Fruit fly (Drosophila melanogaster): ENCODE data around the gene CG7044.

Gene CG7044

DNA sequence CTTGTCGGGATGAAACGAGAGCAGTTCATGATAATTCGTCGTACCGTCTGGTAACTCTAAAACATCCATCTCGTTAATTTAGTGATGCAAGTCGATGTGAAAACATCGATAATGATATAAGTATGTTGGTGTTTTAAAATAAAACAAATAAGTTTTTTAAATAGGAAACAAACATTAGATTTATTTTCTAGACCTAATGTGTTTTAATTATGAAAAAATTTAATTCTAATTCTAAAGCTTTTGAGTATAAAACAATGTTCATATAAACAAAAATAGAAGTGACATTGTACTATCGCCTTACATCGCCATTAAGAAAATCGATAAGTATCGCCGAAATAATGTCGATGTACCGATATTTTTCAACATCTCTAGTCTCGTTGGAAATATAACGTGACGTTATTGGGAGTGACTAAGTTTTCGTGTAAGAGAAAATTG lies 9.5 kb upstream of the CG7044 start, which contains the start of gene Rab11 (continued):
- TF ChIP-seq nom (GFP tag; optimal IDR thresholded peaks at IDR 0.05) (no peak), fd96Cb (tag; optimal IDR thresholded peaks at IDR 0.05) (no peak), Hr39 (optimal IDR thresholded peaks at IDR 0.05) (no peak), CG14014 (GFP tag; IDR thresholded peaks at IDR 0.05) (0 out of 2 replicates have a peak, but pooled peaks have one; percentile 34), CG7963 (GFP tag; IDR thresholded peaks at IDR 0.05; ENCODE audit: partially characterized antibody) (peak; percentile 73), D19B (GFP tag; optimal IDR thresholded peaks at IDR 0.05) (no peak), insv (GFP tag; optimal IDR thresholded peaks at IDR 0.05) (peak in 1 of 2 experiments; percentile 31), lab (GFP tag; optimal IDR thresholded peaks at IDR 0.05) (peak; percentile 44), HLH4C (GFP tag; IDR thresholded peaks at IDR 0.05; ENCODE audit: partially characterized antibody) (peak; percentile 89), lmd (GFP tag; IDR thresholded peaks at IDR 0.05) (no peak; the same call in 1 of the 2 replicates), ase (GFP tag; IDR thresholded peaks at IDR 0.05) (no peak), Gug (GFP tag; IDR thresholded peaks at IDR 0.05) (no peak), CG4820 (GFP tag; optimal IDR thresholded peaks at IDR 0.05) (peak; percentile 80), Taf1 (GFP tag; IDR thresholded peaks at IDR 0.05) (no peak), Rfx (GFP tag; IDR thresholded peaks at IDR 0.05) (peak; percentile 49), CG7357 (GFP tag; IDR thresholded peaks at IDR 0.05) (no peak), CG14965 (GFP tag; optimal IDR thresholded peaks at IDR 0.05; ENCODE audit: borderline replicate concordance) (no peak), CG31388 (GFP tag; optimal IDR thresholded peaks at IDR 0.05) (no peak), bigmax (GFP tag; optimal IDR thresholded peaks at IDR 0.05) (no peak), CG4404 (GFP tag; IDR thresholded peaks at IDR 0.05) (no peak), CG6654 (GFP tag; optimal IDR thresholded peaks at IDR 0.05) (no peak), lov (optimal IDR thresholded peaks at IDR 0.05) (no peak), lov (GFP tag; IDR thresholded peaks at IDR 0.05) (no peak), CG3281 (GFP tag; optimal IDR thresholded peaks at IDR 0.05) (no peak), Doc2 (GFP tag; IDR thresholded peaks at IDR 0.05) (no peak), CG8388 (GFP tag; optimal IDR thresholded peaks at IDR 0.05) (peak; percentile 21), CG13123 (GFP tag; optimal IDR thresholded peaks at IDR 0.05) (no peak), CG8089 (GFP tag; optimal IDR thresholded peaks at IDR 0.05) (no peak), seq (GFP tag; IDR thresholded peaks at IDR 0.05) (no peak), klu (GFP tag; IDR thresholded peaks at IDR 0.05) (no peak), HmgD (GFP tag; optimal IDR thresholded peaks at IDR 0.05) (no peak), lbe (GFP tag; optimal IDR thresholded peaks at IDR 0.05) (no peak), CG14667 (GFP tag; IDR thresholded peaks at IDR 0.05) (no peak), CG2875 (GFP tag; optimal IDR thresholded peaks at IDR 0.05) (no peak), CG9609 (GFP tag; optimal IDR thresholded peaks at IDR 0.05) (no peak), CG11398 (GFP tag; optimal IDR thresholded peaks at IDR 0.05) (no peak), nerfin-2 (GFP tag; IDR thresholded peaks at IDR 0.05; ENCODE audit: partially characterized antibody) (peak; percentile 79), CG12769 (tag; optimal IDR thresholded peaks at IDR 0.05) (no peak), gem (tag; optimal IDR thresholded peaks at IDR 0.05) (peak; percentile 71), CG4854 (GFP tag; optimal IDR thresholded peaks at IDR 0.05) (peak; percentile 8), Deaf1 (tag; optimal IDR thresholded peaks at IDR 0.05) (peak; percentile 34), CrebB (tag; optimal IDR thresholded peaks at IDR 0.05) (no peak), MTF-1 (GFP tag; optimal IDR thresholded peaks at IDR 0.05; ENCODE audit: borderline replicate concordance) (no peak), CG13624 (GFP tag; optimal IDR thresholded peaks at IDR 0.05) (peak; percentile 35), al (GFP tag; IDR thresholded peaks at IDR 0.05) (peak; percentile 38; the same call in 1 of the 2 replicates), bcd (GFP tag; optimal IDR thresholded peaks at IDR 0.05) (peak; percentile 30), sens (GFP tag) (peak; percentile 91), Dbx (GFP tag; IDR thresholded peaks at IDR 0.05) (peak; percentile 57; the same call in 2 of the 3 replicates), CkIIα-i1 (GFP tag; IDR thresholded peaks at IDR 0.05) (no peak), Six4 (GFP tag; optimal IDR thresholded peaks at IDR 0.05) (peak; percentile 20), CG30403 (GFP tag; optimal IDR thresholded peaks at IDR 0.05) (peak; percentile 75), ham (GFP tag; IDR thresholded peaks at IDR 0.05) (no peak)
